Fruit fly (Drosophila melanogaster): Measurements from ENCODE around the gene CG13005.

The CG13005 gene

dm6 chrX:16822080-16822479, 18.6 kb downstream of the CG13005 start (continued):
- TF ChIP-seq slou (GFP tag; optimal IDR thresholded peaks at IDR 0.05) (peak; percentile 9), PHDP (tag; optimal IDR thresholded peaks at IDR 0.05) (peak; percentile 66), cwo (GFP tag; optimal IDR thresholded peaks at IDR 0.05) (peak; percentile 21), CG13296 (GFP tag; optimal IDR thresholded peaks at IDR 0.05) (peak; percentile 32), dmrt99B (tag; optimal IDR thresholded peaks at IDR 0.05) (peak; percentile 70), dan (GFP tag; IDR thresholded peaks at IDR 0.05) (no peak), lab (GFP tag; optimal IDR thresholded peaks at IDR 0.05) (peak; percentile 70), CG15601 (tag; optimal IDR thresholded peaks at IDR 0.05) (peak; percentile 49), CG6813 (GFP tag; optimal IDR thresholded peaks at IDR 0.05) (peak; percentile 37), CG3407 (GFP tag; optimal IDR thresholded peaks at IDR 0.05) (peak; percentile 11), slbo (GFP tag; IDR thresholded peaks at IDR 0.05) (peak; percentile 66), sna (GFP tag; IDR thresholded peaks at IDR 0.05; ENCODE audit: partially characterized antibody) (no peak), CG43689 (GFP tag; IDR thresholded peaks at IDR 0.05) (no peak), fu2 (GFP tag; optimal IDR thresholded peaks at IDR 0.05) (no peak), CG5953 (GFP tag; IDR thresholded peaks at IDR 0.05) (peak; percentile 41; the same call in 1 of the 2 replicates), dysf (GFP tag; IDR thresholded peaks at IDR 0.05) (peak; percentile 70), Meics (GFP tag; optimal IDR thresholded peaks at IDR 0.05) (peak; percentile 52), grn (GFP tag; optimal IDR thresholded peaks at IDR 0.05) (no peak), CG13287 (GFP tag; IDR thresholded peaks at IDR 0.05; ENCODE audit: partially characterized antibody) (no peak), Chrac-16 (GFP tag; optimal IDR thresholded peaks at IDR 0.05) (peak; percentile 11), CG1602 (GFP tag; optimal IDR thresholded peaks at IDR 0.05) (peak; percentile 9), NfI (GFP tag; optimal IDR thresholded peaks at IDR 0.05) (peak; percentile 31), CG8388 (GFP tag; optimal IDR thresholded peaks at IDR 0.05) (peak; percentile 37), pros (GFP tag; optimal IDR thresholded peaks at IDR 0.05) (no peak), ci (GFP tag; IDR thresholded peaks at IDR 0.05) (peak; percentile 79), pum (GFP tag; optimal IDR thresholded peaks at IDR 0.05) (no peak), CG7839 (tag; optimal IDR thresholded peaks at IDR 0.05) (peak; percentile 70), unpg (GFP tag; optimal IDR thresholded peaks at IDR 0.05) (peak; percentile 74), dmrt11E (tag; optimal IDR thresholded peaks at IDR 0.05) (no peak), Mad (GFP tag; optimal IDR thresholded peaks at IDR 0.05) (no peak), CG31224 (GFP tag; IDR thresholded peaks at IDR 0.05) (no peak), CG13424 (tag; optimal IDR thresholded peaks at IDR 0.05) (peak; percentile 60), CG7372 (GFP tag; IDR thresholded peaks at IDR 0.05) (no peak; the same call in 1 of the 2 replicates), CG1529 (GFP tag; optimal IDR thresholded peaks at IDR 0.05) (no peak), CG4404 (GFP tag; IDR thresholded peaks at IDR 0.05) (peak; percentile 32; the same call in 1 of the 2 replicates), HHEX (GFP tag; optimal IDR thresholded peaks at IDR 0.05) (peak; percentile 29), CG10366 (GFP tag; IDR thresholded peaks at IDR 0.05) (peak; percentile 50), salm (tag; optimal IDR thresholded peaks at IDR 0.05) (no peak), tin (GFP tag; optimal IDR thresholded peaks at IDR 0.05) (peak; percentile 52), gem (tag; optimal IDR thresholded peaks at IDR 0.05) (peak; percentile 74), CG17361 (GFP tag; IDR thresholded peaks at IDR 0.05) (peak; percentile 38; the same call in 1 of the 3 replicates), zfh1 (GFP tag; IDR thresholded peaks at IDR 0.05) (peak; percentile 45; the same call in 1 of the 3 replicates), CG18764 (GFP tag; optimal IDR thresholded peaks at IDR 0.05) (no peak), bsh (GFP tag; optimal IDR thresholded peaks at IDR 0.05) (peak in 1 of 2 experiments; percentile 71), Abd-B (GFP tag; optimal IDR thresholded peaks at IDR 0.05) (peak; percentile 34), ttk (GFP tag; IDR thresholded peaks at IDR 0.05) (peak; percentile 64), kah (GFP tag; optimal IDR thresholded peaks at IDR 0.05) (no peak), row (GFP tag; IDR thresholded peaks at IDR 0.05) (peak; percentile 83), CG10209 (GFP tag; optimal IDR thresholded peaks at IDR 0.05) (peak; percentile 29), CG9215 (GFP tag; IDR thresholded peaks at IDR 0.05) (peak; percentile 16; the same call in 1 of the 2 replicates)

Measured in whole organism, embryonic.